Worm (Caenorhabditis elegans): ENCODE data around the gene kynu-1.

- TF ChIP-seq unc-62 (GFP tag; optimal IDR thresholded peaks at IDR 0.05) (no peak), tlf-1 (GFP tag; optimal IDR thresholded peaks at IDR 0.05) (no peak), lin-26 (GFP tag; IDR thresholded peaks at IDR 0.05) (no peak), lsl-1 (GFP tag; optimal IDR thresholded peaks at IDR 0.05) (no peak), F55B11.4 (tag; optimal IDR thresholded peaks at IDR 0.05; ENCODE audit: borderline replicate concordance, insufficient read depth) (no peak)
Observed at ce11 chrX:6100395-6101099, 8.6 kb downstream of the kynu-1 start.

All from whole organism, young adult.